Worm (Caenorhabditis elegans) whole organism, early embryonic: ENCODE results near the gene K05D4.9.

Source experiments
- ama-1 ChIP-seq: fragments of 150-350 bp; optimal IDR thresholded peaks from 2 replicates; lab custom pipeline; 2014
- hmg-4 ChIP-seq: fragments of 200-800 bp; sonication (Bioruptor generic); optimal IDR thresholded peaks from 2 replicates; lab custom pipeline; 2018; ENCODE audit warnings: mild to moderate bottlenecking, missing genetic modification characterization, missing compliant biosample characterization
- scrt-1 ChIP-seq: fragments of 200-800 bp; sonication (Bioruptor generic); IDR thresholded peaks from 2 replicates; pipeline ENCODE4 v1.3.6; 2022; ENCODE audit warnings: missing genetic modification characterization, missing compliant biosample characterization

DNA sequence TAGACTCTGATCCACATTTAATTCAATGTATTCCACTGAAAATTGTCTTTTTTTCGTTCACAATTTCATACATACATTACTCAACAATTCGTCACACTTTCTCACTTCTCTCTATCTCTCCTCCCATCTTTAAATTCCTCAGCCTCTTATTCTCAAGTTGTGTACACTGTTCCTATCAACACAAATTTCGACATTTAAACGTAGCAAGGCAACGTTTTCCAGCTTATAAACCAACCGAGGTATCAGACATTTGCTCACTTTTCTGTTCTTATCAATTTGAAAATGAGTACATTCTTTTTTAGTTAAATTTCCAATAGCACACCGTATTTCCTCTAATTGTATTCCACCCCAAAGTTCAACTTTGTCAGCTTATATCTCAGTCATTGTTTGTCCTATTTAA is 50.7 kb downstream of the K05D4.9 start, which contains the start of gene skr-3:
- TF ChIP-seq scrt-1 (GFP tag; lab: Robert Waterston, UW): no peak
- TF ChIP-seq ama-1 (lab: Kevin White, UChicago): no peak
- no peak for TF ChIP-seq hmg-4
